Worm (Caenorhabditis elegans) whole organism, L4/young adult: ENCODE measurements around the gene bcmo-1.

Source experiments
- W03F9.2 ChIP-seq: fragments of 150-350 bp; optimal IDR thresholded peaks from 2 replicates; lab custom pipeline; 2014; ENCODE audit warnings: missing biosample characterization, missing genetic modification characterization
- dao-5 ChIP-seq: sonication (generic microtip); optimal IDR thresholded peaks from 2 replicates; lab custom pipeline; 2016; ENCODE audit warnings: missing genotype, missing genetic modification characterization, moderate library complexity, missing compliant biosample characterization

DNA sequence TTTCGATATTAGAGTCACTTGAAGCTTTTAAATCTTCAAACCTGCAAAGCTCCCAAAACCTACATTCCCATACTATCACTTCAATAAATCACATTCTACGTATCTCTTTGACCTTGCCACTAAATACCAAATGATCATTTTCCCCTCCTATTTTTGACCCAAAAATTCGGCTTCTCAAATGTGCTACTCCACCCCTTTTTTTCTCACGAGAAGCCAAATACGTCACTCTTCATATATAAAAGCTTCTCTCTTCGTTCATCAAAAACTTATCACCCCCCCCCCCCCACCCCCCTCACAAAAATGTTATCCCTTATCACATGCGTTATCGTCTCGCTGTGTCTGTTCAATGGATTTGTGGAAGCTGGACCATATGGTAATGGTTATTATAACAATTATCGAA lies 3.7 kb upstream of the bcmo-1 start, which contains the start of gene Y46G5A.38:
- TF ChIP-seq dao-5 (tag; lab: Kevin White, UChicago) (no peak), W03F9.2 (tag; lab: Kevin White, UChicago) (no peak)
